Worm (Caenorhabditis elegans) whole organism, L2 larva: ENCODE measurements around the gene lbp-9.

Source experiments
- C34F6.9 ChIP-seq: fragments of 150-350 bp; optimal IDR thresholded peaks from 2 replicates; lab custom pipeline; 2014; ENCODE audit warnings: missing biosample characterization, missing genetic modification characterization
- R02D3.7 ChIP-seq: fragments of 150-350 bp; optimal IDR thresholded peaks from 2 replicates; lab custom pipeline; 2014; ENCODE audit warnings: missing biosample characterization, missing genetic modification characterization
- ZK546.5 ChIP-seq: sonication (generic microtip); optimal IDR thresholded peaks from 2 replicates; lab custom pipeline; 2017; ENCODE audit warnings: missing biosample characterization, missing genetic modification characterization
- alr-1 ChIP-seq: fragments of 150-350 bp; optimal IDR thresholded peaks from 2 replicates; lab custom pipeline; 2014; ENCODE audit warnings: missing biosample characterization, missing genetic modification characterization
- ama-1 ChIP-seq: fragments of 150-350 bp; optimal IDR thresholded peaks from 2 replicates; lab custom pipeline; 2018; ENCODE audit warnings: inconsistent platforms
- blmp-1 ChIP-seq: sonication (generic microtip); optimal IDR thresholded peaks from 2 replicates; lab custom pipeline; 2017; ENCODE audit warnings: missing genetic modification characterization, mild to moderate bottlenecking, missing compliant biosample characterization, antibody characterized with exemption, moderate library complexity; ENCODE audit not compliant: insufficient read depth
- ceh-82 ChIP-seq: fragments of 150-350 bp; optimal IDR thresholded peaks from 2 replicates; lab custom pipeline; 2014; ENCODE audit warnings: missing biosample characterization, missing genetic modification characterization
- crh-2 ChIP-seq: sonication (generic microtip); optimal IDR thresholded peaks from 2 replicates; lab custom pipeline; 2017; ENCODE audit warnings: missing biosample characterization, missing genetic modification characterization
- dmd-4 ChIP-seq: sonication (generic microtip); optimal IDR thresholded peaks from 2 replicates; lab custom pipeline; 2017; ENCODE audit warnings: missing biosample characterization, missing genetic modification characterization
- egl-27 ChIP-seq: sonication (generic microtip); optimal IDR thresholded peaks from 3 replicates; lab custom pipeline; 2017; ENCODE audit warnings: missing biosample characterization, missing genetic modification reagents, missing genetic modification characterization
- elt-1 ChIP-seq: fragments of 150-350 bp; optimal IDR thresholded peaks from 2 replicates; lab custom pipeline; 2014; ENCODE audit warnings: missing biosample characterization, missing genetic modification characterization
- elt-3 ChIP-seq: sonication (generic microtip); optimal IDR thresholded peaks from 2 replicates; lab custom pipeline; 2017; ENCODE audit warnings: missing biosample characterization, missing genetic modification characterization
- fos-1 ChIP-seq: fragments of 150-350 bp; optimal IDR thresholded peaks from 2 replicates; lab custom pipeline; 2014; ENCODE audit warnings: missing biosample characterization, missing genetic modification characterization
- gmeb-1 ChIP-seq: fragments of 150-350 bp; optimal IDR thresholded peaks from 2 replicates; lab custom pipeline; 2014; ENCODE audit warnings: missing biosample characterization, missing genetic modification characterization
- lin-13 ChIP-seq: fragments of 150-350 bp; optimal IDR thresholded peaks from 2 replicates; lab custom pipeline; 2014; ENCODE audit warnings: missing biosample characterization, missing genetic modification reagents, missing genetic modification characterization
- lin-39 ChIP-seq: fragments of 150-350 bp; optimal IDR thresholded peaks from 2 replicates; lab custom pipeline; 2014; ENCODE audit warnings: missing biosample characterization, missing genetic modification reagents, missing genetic modification characterization
- lsy-2 ChIP-seq, 2 experiments: fragments of 150-350 bp in 1 of 2; sonication (generic microtip) in 1 of 2; optimal IDR thresholded peaks; 2 replicates each; lab custom pipeline; 2014 to 2017; ENCODE audit warnings: missing biosample characterization in 2 of 2, missing genetic modification characterization in 2 of 2
- mab-5 ChIP-seq: fragments of 150-350 bp; optimal IDR thresholded peaks from 2 replicates; lab custom pipeline; 2014; ENCODE audit warnings: missing biosample characterization, missing genetic modification characterization
- mdl-1 ChIP-seq, 2 experiments: fragments of 150-350 bp in 1 of 2; sonication (generic microtip) in 1 of 2; optimal IDR thresholded peaks; 2 replicates each; lab custom pipeline; 2017; ENCODE audit warnings: missing biosample characterization in 2 of 2, missing genetic modification characterization in 2 of 2
- nhr-12 ChIP-seq: fragments of 150-350 bp; optimal IDR thresholded peaks from 2 replicates; lab custom pipeline; 2014; ENCODE audit warnings: missing biosample characterization, missing genetic modification characterization
- nhr-129 ChIP-seq: fragments of 150-350 bp; optimal IDR thresholded peaks from 2 replicates; lab custom pipeline; 2014; ENCODE audit warnings: missing biosample characterization, missing genetic modification characterization
- nhr-237 ChIP-seq: fragments of 150-350 bp; optimal IDR thresholded peaks from 2 replicates; lab custom pipeline; 2014; ENCODE audit warnings: missing biosample characterization, missing genetic modification characterization
- nhr-6 ChIP-seq: fragments of 150-350 bp; optimal IDR thresholded peaks from 2 replicates; lab custom pipeline; 2014; ENCODE audit warnings: missing biosample characterization, missing genetic modification characterization
- nhr-77 ChIP-seq: fragments of 150-350 bp; optimal IDR thresholded peaks from 2 replicates; lab custom pipeline; 2014; ENCODE audit warnings: missing biosample characterization, missing genetic modification characterization
- peb-1 ChIP-seq: fragments of 150-350 bp; optimal IDR thresholded peaks from 2 replicates; lab custom pipeline; 2014; ENCODE audit warnings: missing biosample characterization, missing genetic modification characterization
- sem-4 ChIP-seq: fragments of 150-350 bp; optimal IDR thresholded peaks from 2 replicates; lab custom pipeline; 2014; ENCODE audit warnings: missing biosample characterization, missing genetic modification reagents, missing genetic modification characterization
- skn-1 ChIP-seq: sonication (generic microtip); optimal IDR thresholded peaks from 2 replicates; lab custom pipeline; 2017; ENCODE audit warnings: missing biosample characterization, missing genetic modification characterization
- sma-3 ChIP-seq: sonication (generic microtip); optimal IDR thresholded peaks from 2 replicates; lab custom pipeline; 2016; ENCODE audit warnings: missing genetic modification reagents, missing genetic modification characterization, missing compliant biosample characterization
- sma-9 ChIP-seq, 2 experiments: fragments of 150-350 bp in 1 of 2; sonication (generic microtip) in 1 of 2; optimal IDR thresholded peaks; 2 replicates each; lab custom pipeline; 2014 to 2016; ENCODE audit warnings: missing genetic modification characterization in 2 of 2, mild to moderate bottlenecking in 1 of 2, missing biosample characterization in 1 of 2, missing compliant biosample characterization in 1 of 2, missing genetic modification reagents in 1 of 2, moderate library complexity in 1 of 2
- snpc-4 ChIP-seq: fragments of 150-350 bp; optimal IDR thresholded peaks from 2 replicates; lab custom pipeline; 2014; ENCODE audit warnings: missing biosample characterization, missing genetic modification characterization
- unc-39 ChIP-seq: fragments of 150-350 bp; optimal IDR thresholded peaks from 2 replicates; lab custom pipeline; 2014; ENCODE audit warnings: missing biosample characterization, missing genetic modification characterization
- unc-55 ChIP-seq: fragments of 150-350 bp; sonication (generic microtip); optimal IDR thresholded peaks from 3 replicates; lab custom pipeline; 2014; ENCODE audit warnings: missing biosample characterization, missing genetic modification reagents, missing genetic modification characterization
- zag-1 ChIP-seq: fragments of 150-350 bp; optimal IDR thresholded peaks from 2 replicates; lab custom pipeline; 2014; ENCODE audit warnings: missing biosample characterization, missing genetic modification characterization
- ztf-1 ChIP-seq: fragments of 200-800 bp; sonication (Bioruptor generic); conservative IDR thresholded peaks from 2 replicates; pipeline ENCODE4 v1.3.6; 2022; ENCODE audit warnings: missing genetic modification characterization, missing compliant biosample characterization
- ztf-11 ChIP-seq: sonication (generic microtip); optimal IDR thresholded peaks from 2 replicates; lab custom pipeline; 2017; ENCODE audit warnings: missing biosample characterization, missing genetic modification characterization
- ztf-4 ChIP-seq: fragments of 150-350 bp; optimal IDR thresholded peaks from 2 replicates; lab custom pipeline; 2014; ENCODE audit warnings: missing biosample characterization, missing genetic modification characterization

The lbp-9 gene

DNA sequence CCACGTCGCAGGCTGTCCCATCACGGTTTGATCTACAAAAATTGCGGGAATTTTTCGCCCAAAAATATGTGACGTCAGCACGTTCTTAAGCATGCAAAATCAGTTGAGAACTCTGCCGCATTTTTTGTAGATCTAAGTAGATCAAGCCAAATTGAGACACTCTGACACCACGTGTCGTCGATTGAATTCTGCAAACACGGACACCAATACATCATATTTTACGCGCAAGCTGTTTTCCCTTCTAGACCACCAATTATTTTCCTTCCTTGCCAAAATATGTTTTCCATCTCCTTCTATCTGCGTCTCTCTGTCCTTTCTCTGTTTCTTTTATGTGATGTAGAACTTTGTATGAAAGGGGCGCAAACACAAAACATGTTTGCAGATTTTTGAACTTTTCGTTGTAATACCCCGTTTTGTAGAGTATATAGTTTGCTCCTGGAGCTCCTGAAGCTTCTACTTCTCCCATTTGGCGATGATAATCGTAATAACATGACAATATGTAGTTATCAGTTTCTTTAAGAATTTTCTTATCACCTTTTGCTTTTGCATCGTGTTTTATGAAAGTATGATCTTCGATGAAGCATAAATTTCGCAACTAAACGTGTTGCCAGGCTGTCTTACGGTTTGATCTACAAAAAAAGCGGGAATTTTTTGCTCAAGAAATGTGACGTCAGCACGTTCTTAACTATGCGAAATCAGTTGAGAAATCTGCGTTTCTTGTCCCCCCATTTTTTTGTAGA, 12.3 kb upstream of the lbp-9 start:
- TF ChIP-seq elt-3 (tag; lab: Kevin White, UChicago) (no peak), nhr-12 (no peak), blmp-1 (tag; lab: Kevin White, UChicago) (no peak), C34F6.9 (tag; lab: Kevin White, UChicago) (peak; percentile 5), sma-3 (GFP tag; lab: Kevin White, UChicago) (no peak), sma-9 (GFP tag; optimal IDR thresholded peaks at IDR 0.05; lab: Kevin White, UChicago) (peak; percentile 23), sma-9 (tag; optimal IDR thresholded peaks at IDR 0.05; lab: Kevin White, UChicago) (no peak), ZK546.5 (tag; lab: Kevin White, UChicago) (no peak), elt-1 (tag; lab: Kevin White, UChicago) (no peak), fos-1 (peak; percentile 53), unc-55 (GFP tag; lab: Kevin White, UChicago) (no peak), nhr-6 (tag; lab: Kevin White, UChicago) (no peak)

DNA sequence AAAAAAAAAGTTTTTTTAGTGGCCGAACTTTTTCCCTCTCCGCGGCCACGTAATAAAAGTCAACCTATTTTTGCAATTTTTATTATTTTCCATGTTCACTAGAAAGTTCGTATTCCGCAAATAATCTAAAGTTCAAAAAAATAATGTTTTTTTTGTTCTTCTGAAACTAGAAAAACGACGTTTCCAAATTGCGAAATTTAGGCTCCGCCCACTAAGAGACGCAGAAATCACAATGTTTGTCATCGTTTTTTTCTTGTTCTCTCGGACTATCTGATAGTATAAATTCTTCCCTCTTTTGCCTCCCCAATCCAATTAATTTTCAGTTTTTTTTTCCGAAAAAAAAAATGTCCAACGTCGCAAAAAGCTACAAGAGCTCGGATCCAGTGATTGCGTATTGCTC, 10.9 kb upstream of the lbp-9 start, which contains the start of gene comt-3:
comt-3 (plus strand) TSS at position 214 of the 400 bp plus-strand sequence.
- TF ChIP-seq skn-1 (tag; lab: Kevin White, UChicago) (peak; percentile 58), mab-5 (tag; lab: Kevin White, UChicago) (no peak), unc-55 (GFP tag; lab: Kevin White, UChicago) (peak; percentile 41)
- TF ChIP-seq, all 48 proteins: peak for 2

DNA sequence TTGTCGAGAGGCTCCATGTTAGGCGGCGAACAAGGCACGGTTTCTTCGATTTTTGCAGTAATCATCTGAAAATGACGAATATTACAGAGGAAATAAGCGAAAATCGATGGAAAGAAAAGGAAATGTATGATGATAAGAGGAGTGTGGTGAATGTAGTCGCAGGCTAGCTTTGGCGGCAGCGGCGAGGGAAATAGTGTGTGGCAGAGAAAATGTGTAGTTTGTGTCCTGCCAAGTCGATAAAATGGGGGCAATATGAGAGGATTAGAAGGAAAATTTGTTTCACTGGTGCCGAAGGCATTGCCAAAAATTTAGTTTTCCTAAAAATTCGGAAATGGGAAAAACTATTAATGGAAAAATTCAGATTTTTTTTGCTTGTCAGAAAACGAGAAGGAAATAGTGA, 1.5 kb upstream of the lbp-9 start, which contains the start of gene nhr-86:
nhr-86 (minus strand) TSS at position 71 of the 400 bp plus-strand sequence.
- TF ChIP-seq lin-13 (GFP tag; lab: Kevin White, UChicago) (no peak), elt-3 (tag; lab: Kevin White, UChicago) (no peak), nhr-129 (peak; percentile 28), crh-2 (peak; percentile 8), dmd-4 (tag; lab: Kevin White, UChicago) (no peak), ztf-4 (no peak), gmeb-1 (tag; lab: Kevin White, UChicago) (peak; percentile 2), elt-1 (tag; lab: Kevin White, UChicago) (no peak), fos-1 (peak; percentile 30), ama-1 (lab: Kevin White, UChicago) (peak; percentile 5)

DNA sequence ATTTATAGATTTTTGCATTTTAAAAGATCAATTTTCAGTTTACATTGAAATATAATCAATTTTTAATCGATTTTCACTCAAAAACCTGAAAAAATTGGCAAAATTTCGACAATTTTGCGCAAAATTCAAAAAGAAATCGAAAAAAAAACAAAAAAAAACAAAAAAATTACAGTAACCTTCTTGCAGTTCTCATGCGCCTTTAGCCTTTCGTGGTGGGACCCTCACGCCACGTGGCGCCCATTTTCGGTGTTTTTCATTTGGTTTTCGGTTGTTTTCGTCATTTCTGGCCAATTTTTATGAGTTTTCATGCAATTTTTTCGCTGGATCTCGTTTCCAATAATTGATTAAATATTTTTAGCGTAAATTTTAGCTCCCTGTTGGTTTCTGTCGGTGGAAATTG, 830 bp upstream of the lbp-9 start:
- peak in 1 of 2 experiments; percentile 1 for TF ChIP-seq lsy-2 (tag; optimal IDR thresholded peaks at IDR 0.05; lab: Kevin White, UChicago)
- TF ChIP-seq sma-3 (GFP tag; lab: Kevin White, UChicago): no peak
- TF ChIP-seq, all 48 proteins: peak for 1

DNA sequence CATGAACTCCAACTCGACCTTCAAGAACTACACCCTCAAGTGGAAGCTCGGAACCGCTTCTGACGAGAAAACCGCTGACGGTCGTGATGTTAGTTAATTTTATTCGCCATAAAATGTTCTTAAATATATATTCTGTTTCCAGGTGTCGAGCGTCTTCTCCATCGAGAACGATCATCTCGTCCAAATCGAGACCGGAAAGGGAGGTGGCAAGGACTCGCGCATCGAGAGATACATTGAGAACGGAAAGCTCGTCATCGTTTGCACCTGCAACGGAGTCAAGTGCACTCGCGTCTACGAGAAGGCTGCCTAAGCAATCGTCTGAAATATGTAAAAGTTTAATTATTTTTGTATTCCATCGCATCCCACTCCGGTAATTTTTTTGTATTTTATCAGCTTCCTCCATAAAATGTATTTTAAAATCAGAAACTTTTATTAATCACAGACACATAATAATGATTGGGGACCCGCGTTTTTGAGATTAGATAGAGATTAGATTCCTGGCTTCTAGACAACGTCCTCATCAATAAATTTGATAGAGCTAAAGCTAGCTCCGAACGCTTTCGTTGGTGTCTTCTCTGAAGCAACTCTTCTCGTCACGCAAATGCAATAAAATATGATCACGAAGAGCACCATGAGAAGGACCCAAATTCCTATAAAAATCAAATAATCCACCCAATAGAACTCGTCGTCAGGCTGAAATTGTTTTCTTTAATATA, 637 bp downstream of the lbp-9 start:
- TF ChIP-seq lin-13 (GFP tag; lab: Kevin White, UChicago) (no peak), egl-27 (no peak), sem-4 (no peak), nhr-77 (tag; lab: Kevin White, UChicago) (no peak), zag-1 (tag; lab: Kevin White, UChicago) (no peak), ztf-11 (tag; lab: Kevin White, UChicago) (no peak), unc-39 (no peak), snpc-4 (tag; lab: Kevin White, UChicago) (no peak), nhr-237 (tag; lab: Kevin White, UChicago) (no peak), mdl-1 (tag; optimal IDR thresholded peaks at IDR 0.05; lab: Kevin White, UChicago) (no peak), nhr-129 (no peak), R02D3.7 (no peak), peb-1 (tag; lab: Kevin White, UChicago) (no peak), alr-1 (tag; lab: Kevin White, UChicago) (no peak), ama-1 (lab: Kevin White, UChicago) (no peak), gmeb-1 (tag; lab: Kevin White, UChicago) (no peak), ztf-1 (GFP tag; lab: Robert Waterston, UW) (no peak), lin-39 (tag; lab: Kevin White, UChicago) (no peak), ceh-82 (tag; lab: Kevin White, UChicago) (no peak)
